Fruit fly (Drosophila melanogaster): ENCODE data around the gene Art6.

The Art6 gene

dm6 chr3R:13983272-13984032, 37.8 kb upstream of the Art6 start (continued):
- TF ChIP-seq Met (GFP tag; optimal IDR thresholded peaks at IDR 0.05) (peak; percentile 96), fkh (GFP tag; optimal IDR thresholded peaks at IDR 0.05) (peak; percentile 87), Ets96B (tag; optimal IDR thresholded peaks at IDR 0.05) (peak; percentile 95), Hr4 (GFP tag; optimal IDR thresholded peaks at IDR 0.05) (peak; percentile 95), CG10631 (GFP tag; optimal IDR thresholded peaks at IDR 0.05) (peak; percentile 95), lz (GFP tag; optimal IDR thresholded peaks at IDR 0.05) (peak; percentile 97), CG6808 (GFP tag; optimal IDR thresholded peaks at IDR 0.05) (peak; percentile 88), Lpt (GFP tag; optimal IDR thresholded peaks at IDR 0.05) (peak; percentile 95), salr (GFP tag; optimal IDR thresholded peaks at IDR 0.05) (peak; percentile 91 to 96), esn (GFP tag; optimal IDR thresholded peaks at IDR 0.05) (peak; percentile 98), CG9139 (GFP tag; optimal IDR thresholded peaks at IDR 0.05) (peak; percentile 85), Sox102F (GFP tag; optimal IDR thresholded peaks at IDR 0.05) (peak; percentile 98), spab (GFP tag; optimal IDR thresholded peaks at IDR 0.05) (peak; percentile 90), CG34406 (GFP tag; optimal IDR thresholded peaks at IDR 0.05) (peak; percentile 95), CG7368 (GFP tag; optimal IDR thresholded peaks at IDR 0.05) (peak; percentile 97), dac (GFP tag; optimal IDR thresholded peaks at IDR 0.05) (peak; percentile 89), dsx (GFP tag; optimal IDR thresholded peaks at IDR 0.05; ENCODE audit: poor library complexity, severe bottlenecking) (peak; percentile 91), svp (GFP tag) (peak; percentile 99), CG10669 (GFP tag; optimal IDR thresholded peaks at IDR 0.05) (peak; percentile 96), Eip75B (GFP tag; optimal IDR thresholded peaks at IDR 0.05) (peak; percentile 97), topi (GFP tag; optimal IDR thresholded peaks at IDR 0.05) (peak; percentile 97), Sox15 (GFP tag; optimal IDR thresholded peaks at IDR 0.05) (peak; percentile 95), CG8319 (GFP tag; optimal IDR thresholded peaks at IDR 0.05) (peak; percentile 92), CG6276 (GFP tag; optimal IDR thresholded peaks at IDR 0.05) (peak; percentile 85), CG6854 (GFP tag; optimal IDR thresholded peaks at IDR 0.05) (peak; percentile 90)

- TF ChIP-seq eg (GFP tag; IDR thresholded peaks at IDR 0.05) (0 out of 3 replicates have a peak, but pooled peaks have one; percentile 14), Eip75B (GFP tag; optimal IDR thresholded peaks at IDR 0.05) (no peak), CG8632 (GFP tag; optimal IDR thresholded peaks at IDR 0.05) (no peak), CG4318 (GFP tag; optimal IDR thresholded peaks at IDR 0.05) (no peak), CG3919 (GFP tag; optimal IDR thresholded peaks at IDR 0.05) (peak; percentile 32), Met (GFP tag; optimal IDR thresholded peaks at IDR 0.05) (no peak)
Measured at dm6 chr3R:13982298-13982846, 36.8 kb upstream of the Art6 start.

- TF ChIP-seq Eip78C (GFP tag) (peak; percentile 10), fkh (GFP tag; optimal IDR thresholded peaks at IDR 0.05) (no peak), dac (GFP tag; optimal IDR thresholded peaks at IDR 0.05) (no peak), ss (GFP tag; optimal IDR thresholded peaks at IDR 0.05) (no peak)
Measured at dm6 chr3R:13981584-13981983, 36.0 kb upstream of the Art6 start.

- no peak for TF ChIP-seq salr (GFP tag; optimal IDR thresholded peaks at IDR 0.05)
- no peak for TF ChIP-seq Sox102F (GFP tag; optimal IDR thresholded peaks at IDR 0.05)
- TF ChIP-seq CG8119 (GFP tag; IDR thresholded peaks at IDR 0.05), result no peak
- no peak for TF ChIP-seq CG8632 (GFP tag; optimal IDR thresholded peaks at IDR 0.05)
- TF ChIP-seq eg (GFP tag; IDR thresholded peaks at IDR 0.05), result no peak
- no peak for TF ChIP-seq CG4318 (GFP tag; optimal IDR thresholded peaks at IDR 0.05)
- no peak for TF ChIP-seq Lpt (GFP tag; optimal IDR thresholded peaks at IDR 0.05)
- no peak for TF ChIP-seq Ets21C (GFP tag; optimal IDR thresholded peaks at IDR 0.05)
- TF ChIP-seq Eip75B (GFP tag; optimal IDR thresholded peaks at IDR 0.05), result no peak
- TF ChIP-seq CG7368 (GFP tag; optimal IDR thresholded peaks at IDR 0.05), result no peak
- no peak for TF ChIP-seq CG34406 (GFP tag; optimal IDR thresholded peaks at IDR 0.05)
- TF ChIP-seq CG32006 (GFP tag; optimal IDR thresholded peaks at IDR 0.05), result no peak
- no peak for TF ChIP-seq fd85E (GFP tag; optimal IDR thresholded peaks at IDR 0.05)
- TF ChIP-seq Hr38 (GFP tag; optimal IDR thresholded peaks at IDR 0.05), result no peak
- TF ChIP-seq CG31627 (GFP tag; optimal IDR thresholded peaks at IDR 0.05), result no peak
- no peak for TF ChIP-seq CG10631 (GFP tag; optimal IDR thresholded peaks at IDR 0.05)
- no peak for TF ChIP-seq fkh (GFP tag; optimal IDR thresholded peaks at IDR 0.05)
- TF ChIP-seq Eip93F (GFP tag; optimal IDR thresholded peaks at IDR 0.05), result no peak
Measured at dm6 chr3R:13980956-13981355, 35.3 kb upstream of the Art6 start.

Measured in whole organism, prepupa.